Worm (Caenorhabditis elegans) whole organism, L4 larva: ENCODE measurements around the gene C25H3.14.

Source experiments
- D1046.2 ChIP-seq: fragments of 200-800 bp; sonication (Bioruptor generic); IDR thresholded peaks from 2 replicates; pipeline ENCODE4 v1.3.6; 2022; ENCODE audit warnings: missing genetic modification characterization, missing compliant biosample characterization
- F10B5.3 ChIP-seq: sonication (generic microtip); optimal IDR thresholded peaks from 2 replicates; lab custom pipeline; 2016; ENCODE audit warnings: mild to moderate bottlenecking, missing genetic modification characterization, missing compliant biosample characterization
- T26A8.4 ChIP-seq: fragments of 200-800 bp; sonication (Bioruptor generic); IDR thresholded peaks from 2 replicates; pipeline ENCODE4 v1.3.6; 2022; ENCODE audit warnings: missing genetic modification characterization, missing compliant biosample characterization
- Y105C5A.15 ChIP-seq: fragments of 200-800 bp; sonication (Bioruptor generic); IDR thresholded peaks from 2 replicates; pipeline ENCODE4 v1.3.6; 2022; ENCODE audit warnings: missing genetic modification characterization, missing compliant biosample characterization
- Y75B8A.6 ChIP-seq: fragments of 200-800 bp; sonication (Bioruptor generic); IDR thresholded peaks from 2 replicates; pipeline ENCODE4 v1.3.6; 2022; ENCODE audit warnings: missing genetic modification reagents, missing genetic modification characterization, missing compliant biosample characterization
- aha-1 ChIP-seq: fragments of 150-350 bp; peaks from one replicate; lab custom pipeline; 2014; ENCODE audit warnings: missing biosample characterization, missing genetic modification characterization
- aly-2 ChIP-seq: sonication (generic microtip); optimal IDR thresholded peaks from 2 replicates; lab custom pipeline; 2018; ENCODE audit warnings: missing biosample characterization, missing genetic modification characterization
- ceh-20 ChIP-seq: fragments of 200-800 bp; sonication (Bioruptor generic); IDR thresholded peaks from 2 replicates; pipeline ENCODE4 v1.3.6; 2022; ENCODE audit warnings: missing genetic modification reagents, missing genetic modification characterization, missing compliant biosample characterization
- ceh-32 ChIP-seq: sonication (generic microtip); optimal IDR thresholded peaks from 2 replicates; lab custom pipeline; 2016; ENCODE audit warnings: mild to moderate bottlenecking, missing genetic modification characterization, missing compliant biosample characterization; ENCODE audit not compliant: poor library complexity
- ceh-44 ChIP-seq: fragments of 200-800 bp; sonication (Bioruptor generic); IDR thresholded peaks from 2 replicates; pipeline ENCODE4 v1.3.6; 2022; ENCODE audit warnings: missing genetic modification reagents, missing genetic modification characterization, missing compliant biosample characterization
- ceh-62 ChIP-seq: sonication (generic microtip); optimal IDR thresholded peaks from 2 replicates; lab custom pipeline; 2017; ENCODE audit warnings: missing biosample characterization, missing genetic modification characterization
- ceh-82 ChIP-seq: sonication (generic microtip); optimal IDR thresholded peaks from 2 replicates; lab custom pipeline; 2017; ENCODE audit warnings: missing biosample characterization, missing genetic modification characterization
- daf-16 ChIP-seq, 3 experiments: sonication (generic microtip); optimal IDR thresholded peaks; 2 replicates each; lab custom pipeline; 2016 to 2017; ENCODE audit warnings: missing genetic modification characterization in 3 of 3, missing genetic modification reagents in 3 of 3, mild to moderate bottlenecking in 2 of 3, missing compliant biosample characterization in 2 of 3, missing biosample characterization in 1 of 3, moderate library complexity in 1 of 3
- daf-19 ChIP-seq: fragments of 200-800 bp; sonication (Bioruptor generic); conservative IDR thresholded peaks from 2 replicates; pipeline ENCODE4 v1.3.6; 2022; ENCODE audit warnings: missing genetic modification characterization, missing compliant biosample characterization
- dpl-1 ChIP-seq: fragments of 150-350 bp; optimal IDR thresholded peaks from 2 replicates; lab custom pipeline; 2014; ENCODE audit warnings: missing biosample characterization, missing genetic modification reagents, missing genetic modification characterization
- egl-43 ChIP-seq: fragments of 200-800 bp; sonication (Bioruptor generic); IDR thresholded peaks from 2 replicates; pipeline ENCODE4 v1.3.6; 2022; ENCODE audit warnings: missing genetic modification reagents, missing genetic modification characterization, missing compliant biosample characterization
- fkh-10 ChIP-seq: fragments of 150-350 bp; optimal IDR thresholded peaks from 2 replicates; lab custom pipeline; 2014; ENCODE audit warnings: missing biosample characterization, missing genetic modification reagents, missing genetic modification characterization
- fos-1 ChIP-seq: fragments of 150-350 bp; optimal IDR thresholded peaks from 2 replicates; lab custom pipeline; 2014; ENCODE audit warnings: missing biosample characterization, missing genetic modification characterization
- gei-8 ChIP-seq: fragments of 200-800 bp; sonication (Bioruptor generic); optimal IDR thresholded peaks from 2 replicates; lab custom pipeline; 2018; ENCODE audit warnings: mild to moderate bottlenecking, missing genetic modification characterization, missing compliant biosample characterization
- hlh-30 ChIP-seq: sonication (generic microtip); optimal IDR thresholded peaks from 2 replicates; lab custom pipeline; 2017; ENCODE audit warnings: antibody characterized with exemption, mild to moderate bottlenecking, missing genetic modification characterization, missing compliant biosample characterization; ENCODE audit not compliant: insufficient read depth
- lin-1 ChIP-seq: fragments of 200-800 bp; sonication (Bioruptor generic); IDR thresholded peaks from 2 replicates; pipeline ENCODE4 v1.3.6; 2022; ENCODE audit warnings: missing genetic modification reagents, missing genetic modification characterization, missing compliant biosample characterization
- lin-29 ChIP-seq: fragments of 200-800 bp; sonication (Bioruptor generic); IDR thresholded peaks from 2 replicates; pipeline ENCODE4 v1.3.6; 2022; ENCODE audit warnings: missing genetic modification reagents, missing genetic modification characterization, missing compliant biosample characterization
- lin-38 ChIP-seq: fragments of 200-800 bp; sonication (Bioruptor generic); IDR thresholded peaks from 2 replicates; pipeline ENCODE4 v1.3.6; 2022; ENCODE audit warnings: missing genetic modification reagents, missing genetic modification characterization, missing compliant biosample characterization
- lin-39 ChIP-seq: fragments of 150-350 bp; optimal IDR thresholded peaks from 2 replicates; lab custom pipeline; 2014; ENCODE audit warnings: missing biosample characterization, missing genetic modification reagents, missing genetic modification characterization
- mdt-29 ChIP-seq: fragments of 200-800 bp; sonication (Bioruptor generic); IDR thresholded peaks from 2 replicates; pipeline ENCODE4 v1.3.6; 2022; ENCODE audit warnings: missing genetic modification reagents, missing genetic modification characterization, missing compliant biosample characterization
- mes-2 ChIP-seq: sonication (generic microtip); optimal IDR thresholded peaks from 2 replicates; lab custom pipeline; 2016; ENCODE audit warnings: missing genotype, mild to moderate bottlenecking, missing genetic modification characterization, missing compliant biosample characterization; ENCODE audit not compliant: poor library complexity, severe bottlenecking
- mxl-3 ChIP-seq: fragments of 200-800 bp; sonication (Bioruptor generic); optimal IDR thresholded peaks from 2 replicates; lab custom pipeline; 2018; ENCODE audit warnings: mild to moderate bottlenecking, missing genetic modification characterization, missing compliant biosample characterization
- nhr-102 ChIP-seq: sonication (generic microtip); optimal IDR thresholded peaks from 2 replicates; lab custom pipeline; 2016; ENCODE audit warnings: mild to moderate bottlenecking, missing genetic modification characterization, moderate library complexity, missing compliant biosample characterization
- nhr-28 ChIP-seq: fragments of 150-350 bp; optimal IDR thresholded peaks from 2 replicates; lab custom pipeline; 2014; ENCODE audit warnings: missing biosample characterization, missing genetic modification characterization
- nhr-42 ChIP-seq: fragments of 200-800 bp; sonication (Bioruptor generic); IDR thresholded peaks from 2 replicates; pipeline ENCODE4 v1.3.6; 2022; ENCODE audit warnings: missing genetic modification characterization, missing compliant biosample characterization
- nhr-48 ChIP-seq: sonication (generic microtip); optimal IDR thresholded peaks from 2 replicates; lab custom pipeline; 2016; ENCODE audit warnings: mild to moderate bottlenecking, missing genetic modification characterization, missing compliant biosample characterization
- pha-4 ChIP-seq, 2 experiments: fragments of 150-350 bp in 1 of 2; fragments of 200-800 bp in 1 of 2; sonication (Bioruptor generic) in 1 of 2; IDR thresholded peaks in 1 of 2; optimal IDR thresholded peaks in 1 of 2; 2 replicates each; pipeline versions ENCODE4 v1.3.6 to Lab custom; 2014 to 2022; ENCODE audit warnings: missing genetic modification characterization in 2 of 2, missing genetic modification reagents in 2 of 2, missing biosample characterization in 1 of 2, missing compliant biosample characterization in 1 of 2
- rbr-2 ChIP-seq: sonication (generic microtip); optimal IDR thresholded peaks from 2 replicates; lab custom pipeline; 2016; ENCODE audit warnings: missing genotype, missing genetic modification characterization, missing compliant biosample characterization
- saeg-2 ChIP-seq: fragments of 200-800 bp; sonication (Bioruptor generic); IDR thresholded peaks from 2 replicates; pipeline ENCODE4 v1.3.6; 2022; ENCODE audit warnings: missing genetic modification reagents, missing genetic modification characterization, missing compliant biosample characterization
- skn-1 ChIP-seq: fragments of 150-350 bp; optimal IDR thresholded peaks from 2 replicates; lab custom pipeline; 2014; ENCODE audit warnings: missing biosample characterization, missing genetic modification characterization
- snpc-1.2 ChIP-seq: fragments of 200-800 bp; sonication (Bioruptor generic); IDR thresholded peaks from 2 replicates; pipeline ENCODE4 v1.3.6; 2022; ENCODE audit warnings: missing genetic modification reagents, missing genetic modification characterization, missing compliant biosample characterization
- tag-97 ChIP-seq: fragments of 200-800 bp; sonication (Bioruptor generic); IDR thresholded peaks from 2 replicates; pipeline ENCODE4 v1.3.6; 2022; ENCODE audit warnings: missing genetic modification characterization, missing compliant biosample characterization
- tra-1 ChIP-seq: fragments of 200-800 bp; sonication (Bioruptor generic); IDR thresholded peaks from 2 replicates; pipeline ENCODE4 v1.3.6; 2022; ENCODE audit warnings: missing genetic modification reagents, missing genetic modification characterization, missing compliant biosample characterization
- unc-130 ChIP-seq: sonication (generic microtip); optimal IDR thresholded peaks from 2 replicates; lab custom pipeline; 2016; ENCODE audit warnings: missing genetic modification reagents, missing genetic modification characterization, missing compliant biosample characterization
- unc-62 ChIP-seq, 3 experiments: fragments of 150-350 bp in 1 of 3; sonication (generic microtip); optimal IDR thresholded peaks in 2 of 3; peaks in 1 of 3; 1 replicate in 1 of 3; 2 replicates in 2 of 3; lab custom pipeline; 2014 to 2017; ENCODE audit warnings: missing biosample characterization in 3 of 3, missing genetic modification characterization in 3 of 3, missing genetic modification reagents in 3 of 3, missing genotype in 1 of 3
- zag-1 ChIP-seq: fragments of 150-350 bp; optimal IDR thresholded peaks from 2 replicates; lab custom pipeline; 2014; ENCODE audit warnings: missing biosample characterization, missing genetic modification characterization
- zfp-3 ChIP-seq: fragments of 200-800 bp; sonication (Bioruptor generic); conservative IDR thresholded peaks from 2 replicates; pipeline ENCODE4 v1.3.6; 2022; ENCODE audit warnings: missing genetic modification reagents, missing genetic modification characterization, missing compliant biosample characterization

The C25H3.14 gene

DNA sequence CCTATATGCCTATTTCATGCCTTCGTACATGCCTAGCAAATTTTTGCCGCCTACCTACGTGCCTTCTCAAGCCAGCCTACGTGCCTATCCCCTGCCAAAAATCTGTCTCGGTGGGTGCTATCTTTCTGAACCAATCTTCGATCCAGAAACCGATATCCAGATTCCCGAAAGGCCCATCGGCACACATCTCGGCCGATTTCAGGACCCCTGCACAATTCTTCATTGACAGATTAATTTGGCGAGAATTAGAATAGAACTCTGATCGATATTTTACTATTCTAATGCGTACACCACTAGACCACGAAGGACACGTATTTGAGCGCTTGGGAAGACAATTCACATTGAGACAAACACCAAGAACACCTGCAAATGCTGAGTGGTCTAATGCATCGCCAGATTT lies 27.4 kb upstream of the C25H3.14 start (continued):
- TF ChIP-seq hlh-30 (tag; lab: Kevin White, UChicago) (no peak), ceh-44 (GFP tag; lab: Robert Waterston, UW) (no peak), unc-62 (GFP tag; optimal IDR thresholded peaks at IDR 0.05 in 1 of 2; lab: Kevin White, UChicago) (no peak), unc-62 (tag; optimal IDR thresholded peaks at IDR 0.05; lab: Kevin White, UChicago) (no peak)

DNA sequence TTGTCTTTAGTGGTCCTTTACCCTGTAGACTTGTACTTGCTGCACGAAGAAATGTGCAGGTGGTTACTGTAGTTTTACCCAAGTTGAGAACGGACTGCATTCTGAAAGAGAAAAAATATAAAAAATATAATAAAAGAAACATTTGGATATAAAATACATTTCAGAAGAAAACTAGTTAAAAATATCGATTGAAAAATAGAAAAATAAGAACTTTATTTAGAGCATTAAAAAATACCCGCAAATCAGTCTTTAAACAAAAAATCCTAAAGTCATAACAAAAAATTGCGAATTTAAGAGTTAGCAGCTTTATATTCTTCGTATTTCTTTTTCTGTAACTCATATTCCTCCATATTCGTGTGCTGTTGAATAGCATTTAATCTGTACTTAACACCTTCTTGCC lies 26.1 kb upstream of the C25H3.14 start, which contains the start of gene C25H3.7:
TSS of gene C25H3.7 (minus strand) at position 101 of the 400 bp plus-strand sequence.
- TF ChIP-seq nhr-42 (GFP tag; lab: Robert Waterston, UW) (no peak), daf-16 (GFP tag; optimal IDR thresholded peaks at IDR 0.05; lab: Kevin White, UChicago) (no peak), daf-16 (tag; optimal IDR thresholded peaks at IDR 0.05; lab: Kevin White, UChicago) (no peak), lin-38 (GFP tag; lab: Robert Waterston, UW) (no peak), aha-1 (peak; percentile 50), pha-4 (GFP tag; IDR thresholded peaks at IDR 0.05; lab: Robert Waterston, UW) (no peak), pha-4 (tag; optimal IDR thresholded peaks at IDR 0.05; lab: Kevin White, UChicago) (no peak), snpc-1.2 (GFP tag; lab: Robert Waterston, UW) (no peak)
- TF ChIP-seq, all 104 proteins: peak for 1

DNA sequence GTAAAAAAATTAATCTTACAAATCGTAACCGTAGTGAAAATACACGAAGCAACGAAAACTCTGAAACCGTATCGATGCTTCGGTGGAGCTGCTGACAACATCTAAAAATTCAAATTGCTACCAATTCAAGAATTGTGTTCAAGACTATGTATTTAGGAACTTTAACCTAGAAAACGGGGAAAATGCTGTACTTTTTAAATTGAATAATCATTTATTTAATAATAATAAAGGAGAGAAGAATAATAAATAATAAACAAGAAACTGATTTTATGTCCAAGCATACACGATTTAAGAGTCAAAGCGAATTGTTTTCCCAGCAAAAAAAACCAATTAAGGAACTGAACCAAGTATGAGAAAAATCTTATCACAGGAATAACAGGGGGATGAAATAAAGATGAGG lies 25.3 kb upstream of the C25H3.14 start, which contains the start of gene C25H3.17:
TSS of gene C25H3.17 (minus strand) at position 101 of the 400 bp plus-strand sequence.
- TF ChIP-seq nhr-102 (tag; lab: Kevin White, UChicago) (no peak), ceh-82 (tag; lab: Kevin White, UChicago) (no peak), aly-2 (tag; lab: Kevin White, UChicago) (no peak), skn-1 (tag; lab: Kevin White, UChicago) (no peak), tag-97 (no peak), zfp-3 (GFP tag; lab: Robert Waterston, UW) (no peak), fkh-10 (GFP tag; lab: Kevin White, UChicago) (no peak), saeg-2 (no peak), pha-4 (GFP tag; IDR thresholded peaks at IDR 0.05; lab: Robert Waterston, UW) (no peak), pha-4 (tag; optimal IDR thresholded peaks at IDR 0.05; lab: Kevin White, UChicago) (no peak), F10B5.3 (tag; lab: Kevin White, UChicago) (no peak), Y75B8A.6 (GFP tag; lab: Robert Waterston, UW) (no peak), gei-8 (no peak), mxl-3 (no peak)
- TF ChIP-seq, all 104 proteins: peak for 0

DNA sequence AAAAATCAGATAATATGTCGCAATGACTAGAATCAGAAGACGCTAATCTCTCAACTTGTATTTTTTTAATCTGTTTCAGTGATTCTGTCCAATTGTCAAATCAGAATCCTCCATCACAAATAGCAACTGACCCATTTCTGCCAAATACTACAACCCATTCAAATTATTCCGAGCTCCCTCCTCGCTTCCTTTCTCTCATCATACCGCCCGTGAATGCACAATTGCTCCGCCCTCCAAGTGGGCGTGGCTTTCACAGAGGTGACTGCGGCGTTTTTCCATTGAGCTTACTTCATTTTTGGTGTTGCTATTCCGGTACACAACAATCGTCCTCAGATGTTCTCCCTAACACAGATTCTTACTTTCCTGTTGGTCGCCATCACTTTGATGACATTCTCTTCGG lies 14.2 kb upstream of the C25H3.14 start, which contains the start of gene flp-27:
TSS of gene flp-27 (plus strand) at position 301 of the 400 bp plus-strand sequence.
- TF ChIP-seq lin-39 (tag; lab: Kevin White, UChicago) (no peak), daf-19 (no peak), lin-29 (GFP tag; lab: Robert Waterston, UW) (no peak), mdt-29 (no peak), mes-2 (tag; lab: Kevin White, UChicago) (no peak), ceh-62 (tag; lab: Kevin White, UChicago) (no peak), unc-130 (GFP tag; lab: Kevin White, UChicago) (no peak)

DNA sequence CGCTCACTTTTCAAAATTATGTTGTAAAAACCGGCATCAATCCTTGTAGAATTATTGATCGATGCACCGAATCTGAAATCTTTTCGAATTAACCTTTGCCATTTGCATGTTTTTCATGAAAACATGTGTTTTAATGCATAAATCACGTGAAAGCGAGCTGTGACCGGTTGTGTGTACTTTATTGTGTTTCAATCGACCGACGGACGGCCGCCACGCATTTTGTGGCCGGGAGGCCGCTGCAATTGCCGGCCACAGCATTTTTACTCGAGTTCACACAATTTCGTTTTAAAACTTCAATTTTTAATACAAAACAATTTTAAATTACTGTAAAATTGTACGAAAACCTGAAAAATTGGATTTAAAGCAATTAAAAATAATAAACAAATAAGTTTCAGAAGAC lies 5.9 kb upstream of the C25H3.14 start, which contains the start of gene C25H3.11:
TSS of gene C25H3.11 (minus strand) at position 82 of the 400 bp plus-strand sequence.
- TF ChIP-seq rbr-2 (tag; lab: Kevin White, UChicago) (no peak), ceh-20 (no peak), lin-29 (GFP tag; lab: Robert Waterston, UW) (no peak), fos-1 (tag; lab: Kevin White, UChicago) (no peak), aly-2 (tag; lab: Kevin White, UChicago) (no peak), nhr-28 (tag; lab: Kevin White, UChicago) (peak; percentile 49), zag-1 (tag; lab: Kevin White, UChicago) (no peak), tra-1 (no peak), fkh-10 (GFP tag; lab: Kevin White, UChicago) (no peak), ceh-82 (tag; lab: Kevin White, UChicago) (no peak), daf-19 (no peak), dpl-1 (GFP tag; lab: Kevin White, UChicago) (no peak), ceh-32 (no peak), lin-1 (GFP tag; lab: Robert Waterston, UW) (no peak), D1046.2 (no peak), nhr-48 (tag; lab: Kevin White, UChicago) (no peak), egl-43 (0 out of 2 replicates have a peak, but pooled peaks have one; percentile 55), Y105C5A.15 (GFP tag; lab: Robert Waterston, UW) (no peak), T26A8.4 (GFP tag; lab: Robert Waterston, UW) (0 out of 2 replicates have a peak, but pooled peaks have one; percentile 15)
